Worm (Caenorhabditis elegans) whole organism, L2 larva: ENCODE results near the gene F01G10.4.

Source experiments
- C34F6.9 ChIP-seq: fragments of 150-350 bp; optimal IDR thresholded peaks from 2 replicates; lab custom pipeline; 2014; ENCODE audit warnings: missing biosample characterization, missing genetic modification characterization
- F13H6.1 ChIP-seq: sonication (generic microtip); optimal IDR thresholded peaks from 2 replicates; lab custom pipeline; 2016; ENCODE audit warnings: missing genetic modification characterization, missing compliant biosample characterization
- R02D3.7 ChIP-seq: fragments of 150-350 bp; optimal IDR thresholded peaks from 2 replicates; lab custom pipeline; 2014; ENCODE audit warnings: missing biosample characterization, missing genetic modification characterization
- Y55F3AM.14 ChIP-seq: fragments of 200-800 bp; sonication (Bioruptor generic); optimal IDR thresholded peaks from 2 replicates; lab custom pipeline; 2018; ENCODE audit warnings: mild to moderate bottlenecking, missing genetic modification characterization, missing compliant biosample characterization
- ZK546.5 ChIP-seq: sonication (generic microtip); optimal IDR thresholded peaks from 2 replicates; lab custom pipeline; 2017; ENCODE audit warnings: missing biosample characterization, missing genetic modification characterization
- alr-1 ChIP-seq: fragments of 150-350 bp; optimal IDR thresholded peaks from 2 replicates; lab custom pipeline; 2014; ENCODE audit warnings: missing biosample characterization, missing genetic modification characterization
- aly-2 ChIP-seq: fragments of 150-350 bp; optimal IDR thresholded peaks from 2 replicates; lab custom pipeline; 2014; ENCODE audit warnings: missing biosample characterization, missing genetic modification characterization
- ama-1 ChIP-seq: fragments of 150-350 bp; optimal IDR thresholded peaks from 2 replicates; lab custom pipeline; 2018; ENCODE audit warnings: inconsistent platforms
- blmp-1 ChIP-seq: sonication (generic microtip); optimal IDR thresholded peaks from 2 replicates; lab custom pipeline; 2017; ENCODE audit warnings: missing genetic modification characterization, mild to moderate bottlenecking, missing compliant biosample characterization, antibody characterized with exemption, moderate library complexity; ENCODE audit not compliant: insufficient read depth
- ceh-16 ChIP-seq: fragments of 150-350 bp; optimal IDR thresholded peaks from 2 replicates; lab custom pipeline; 2014; ENCODE audit warnings: missing biosample characterization, missing genetic modification characterization
- ceh-82 ChIP-seq: fragments of 150-350 bp; optimal IDR thresholded peaks from 2 replicates; lab custom pipeline; 2014; ENCODE audit warnings: missing biosample characterization, missing genetic modification characterization
- crh-2 ChIP-seq: sonication (generic microtip); optimal IDR thresholded peaks from 2 replicates; lab custom pipeline; 2017; ENCODE audit warnings: missing biosample characterization, missing genetic modification characterization
- dmd-4 ChIP-seq: sonication (generic microtip); optimal IDR thresholded peaks from 2 replicates; lab custom pipeline; 2017; ENCODE audit warnings: missing biosample characterization, missing genetic modification characterization
- egl-27 ChIP-seq: sonication (generic microtip); optimal IDR thresholded peaks from 3 replicates; lab custom pipeline; 2017; ENCODE audit warnings: missing biosample characterization, missing genetic modification reagents, missing genetic modification characterization
- elt-1 ChIP-seq: fragments of 150-350 bp; optimal IDR thresholded peaks from 2 replicates; lab custom pipeline; 2014; ENCODE audit warnings: missing biosample characterization, missing genetic modification characterization
- elt-3 ChIP-seq: sonication (generic microtip); optimal IDR thresholded peaks from 2 replicates; lab custom pipeline; 2017; ENCODE audit warnings: missing biosample characterization, missing genetic modification characterization
- fos-1 ChIP-seq: fragments of 150-350 bp; optimal IDR thresholded peaks from 2 replicates; lab custom pipeline; 2014; ENCODE audit warnings: missing biosample characterization, missing genetic modification characterization
- gmeb-1 ChIP-seq: fragments of 150-350 bp; optimal IDR thresholded peaks from 2 replicates; lab custom pipeline; 2014; ENCODE audit warnings: missing biosample characterization, missing genetic modification characterization
- lin-11 ChIP-seq: fragments of 150-350 bp; sonication (generic microtip); optimal IDR thresholded peaks from 2 replicates; lab custom pipeline; 2014; ENCODE audit warnings: missing biosample characterization, missing genetic modification characterization, inconsistent platforms, mixed read lengths
- lin-13 ChIP-seq: fragments of 150-350 bp; optimal IDR thresholded peaks from 2 replicates; lab custom pipeline; 2014; ENCODE audit warnings: missing biosample characterization, missing genetic modification reagents, missing genetic modification characterization
- lin-39 ChIP-seq: fragments of 150-350 bp; optimal IDR thresholded peaks from 2 replicates; lab custom pipeline; 2014; ENCODE audit warnings: missing biosample characterization, missing genetic modification reagents, missing genetic modification characterization
- lsy-2 ChIP-seq, 2 experiments: fragments of 150-350 bp in 1 of 2; sonication (generic microtip) in 1 of 2; optimal IDR thresholded peaks; 2 replicates each; lab custom pipeline; 2014 to 2017; ENCODE audit warnings: missing biosample characterization in 2 of 2, missing genetic modification characterization in 2 of 2
- mab-5 ChIP-seq: fragments of 150-350 bp; optimal IDR thresholded peaks from 2 replicates; lab custom pipeline; 2014; ENCODE audit warnings: missing biosample characterization, missing genetic modification characterization
- mbf-1 ChIP-seq: sonication (generic microtip); optimal IDR thresholded peaks from 2 replicates; lab custom pipeline; 2017; ENCODE audit warnings: missing biosample characterization, missing genetic modification characterization
- mdl-1 ChIP-seq, 2 experiments: fragments of 150-350 bp in 1 of 2; sonication (generic microtip) in 1 of 2; optimal IDR thresholded peaks; 2 replicates each; lab custom pipeline; 2017; ENCODE audit warnings: missing biosample characterization in 2 of 2, missing genetic modification characterization in 2 of 2
- nhr-10 ChIP-seq: sonication (generic microtip); optimal IDR thresholded peaks from 2 replicates; lab custom pipeline; 2017; ENCODE audit warnings: missing biosample characterization, missing genetic modification characterization
- nhr-11 ChIP-seq: fragments of 150-350 bp; optimal IDR thresholded peaks from 2 replicates; lab custom pipeline; 2014; ENCODE audit warnings: missing biosample characterization, missing genetic modification characterization
- nhr-12 ChIP-seq: fragments of 150-350 bp; optimal IDR thresholded peaks from 2 replicates; lab custom pipeline; 2014; ENCODE audit warnings: missing biosample characterization, missing genetic modification characterization
- nhr-129 ChIP-seq: fragments of 150-350 bp; optimal IDR thresholded peaks from 2 replicates; lab custom pipeline; 2014; ENCODE audit warnings: missing biosample characterization, missing genetic modification characterization
- nhr-21 ChIP-seq: fragments of 150-350 bp; optimal IDR thresholded peaks from 2 replicates; lab custom pipeline; 2014; ENCODE audit warnings: missing biosample characterization, missing genetic modification characterization
- nhr-23 ChIP-seq: fragments of 150-350 bp; optimal IDR thresholded peaks from 2 replicates; lab custom pipeline; 2014; ENCODE audit warnings: missing biosample characterization, missing genetic modification reagents, missing genetic modification characterization
- nhr-237 ChIP-seq: fragments of 150-350 bp; optimal IDR thresholded peaks from 2 replicates; lab custom pipeline; 2014; ENCODE audit warnings: missing biosample characterization, missing genetic modification characterization
- nhr-25 ChIP-seq: fragments of 150-350 bp; sonication (generic microtip); optimal IDR thresholded peaks from 3 replicates; lab custom pipeline; 2014; ENCODE audit warnings: missing biosample characterization, missing genetic modification characterization
- nhr-6 ChIP-seq: fragments of 150-350 bp; optimal IDR thresholded peaks from 2 replicates; lab custom pipeline; 2014; ENCODE audit warnings: missing biosample characterization, missing genetic modification characterization
- nhr-77 ChIP-seq: fragments of 150-350 bp; optimal IDR thresholded peaks from 2 replicates; lab custom pipeline; 2014; ENCODE audit warnings: missing biosample characterization, missing genetic modification characterization
- peb-1 ChIP-seq: fragments of 150-350 bp; optimal IDR thresholded peaks from 2 replicates; lab custom pipeline; 2014; ENCODE audit warnings: missing biosample characterization, missing genetic modification characterization
- sem-4 ChIP-seq: fragments of 150-350 bp; optimal IDR thresholded peaks from 2 replicates; lab custom pipeline; 2014; ENCODE audit warnings: missing biosample characterization, missing genetic modification reagents, missing genetic modification characterization
- skn-1 ChIP-seq: sonication (generic microtip); optimal IDR thresholded peaks from 2 replicates; lab custom pipeline; 2017; ENCODE audit warnings: missing biosample characterization, missing genetic modification characterization
- sma-3 ChIP-seq: sonication (generic microtip); optimal IDR thresholded peaks from 2 replicates; lab custom pipeline; 2016; ENCODE audit warnings: missing genetic modification reagents, missing genetic modification characterization, missing compliant biosample characterization
- sma-9 ChIP-seq, 2 experiments: fragments of 150-350 bp in 1 of 2; sonication (generic microtip) in 1 of 2; optimal IDR thresholded peaks; 2 replicates each; lab custom pipeline; 2014 to 2016; ENCODE audit warnings: missing genetic modification characterization in 2 of 2, mild to moderate bottlenecking in 1 of 2, missing biosample characterization in 1 of 2, missing compliant biosample characterization in 1 of 2, missing genetic modification reagents in 1 of 2, moderate library complexity in 1 of 2
- snpc-4 ChIP-seq: fragments of 150-350 bp; optimal IDR thresholded peaks from 2 replicates; lab custom pipeline; 2014; ENCODE audit warnings: missing biosample characterization, missing genetic modification characterization
- unc-39 ChIP-seq: fragments of 150-350 bp; optimal IDR thresholded peaks from 2 replicates; lab custom pipeline; 2014; ENCODE audit warnings: missing biosample characterization, missing genetic modification characterization
- unc-55 ChIP-seq: fragments of 150-350 bp; sonication (generic microtip); optimal IDR thresholded peaks from 3 replicates; lab custom pipeline; 2014; ENCODE audit warnings: missing biosample characterization, missing genetic modification reagents, missing genetic modification characterization
- unc-62 ChIP-seq: fragments of 150-350 bp; optimal IDR thresholded peaks from 2 replicates; lab custom pipeline; 2014; ENCODE audit warnings: missing biosample characterization, missing genetic modification reagents, missing genetic modification characterization
- zag-1 ChIP-seq: fragments of 150-350 bp; optimal IDR thresholded peaks from 2 replicates; lab custom pipeline; 2014; ENCODE audit warnings: missing biosample characterization, missing genetic modification characterization
- ztf-1 ChIP-seq: fragments of 200-800 bp; sonication (Bioruptor generic); conservative IDR thresholded peaks from 2 replicates; pipeline ENCODE4 v1.3.6; 2022; ENCODE audit warnings: missing genetic modification characterization, missing compliant biosample characterization
- ztf-11 ChIP-seq: sonication (generic microtip); optimal IDR thresholded peaks from 2 replicates; lab custom pipeline; 2017; ENCODE audit warnings: missing biosample characterization, missing genetic modification characterization
- ztf-4 ChIP-seq: fragments of 150-350 bp; optimal IDR thresholded peaks from 2 replicates; lab custom pipeline; 2014; ENCODE audit warnings: missing biosample characterization, missing genetic modification characterization

F01G10.4 gene

DNA sequence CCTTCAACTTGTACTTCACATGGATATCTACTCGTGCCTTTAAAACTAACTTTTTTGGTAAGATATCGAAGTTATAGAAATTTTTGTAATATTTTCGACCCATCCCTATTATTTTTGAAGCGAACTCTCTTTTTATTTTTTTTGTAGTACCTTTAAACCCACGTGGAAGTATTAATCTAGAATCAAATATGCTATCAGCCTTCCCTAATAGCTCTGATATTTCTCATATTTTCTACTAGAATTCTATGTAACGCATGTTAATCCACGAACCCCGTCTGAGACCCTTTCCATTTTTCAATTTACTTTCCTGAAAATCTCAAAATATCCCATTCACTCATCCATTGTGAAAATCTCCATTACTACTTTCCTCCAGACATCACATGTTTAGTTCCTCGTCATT lies 41.0 kb upstream of the F01G10.4 start:
- TF ChIP-seq skn-1 (tag; lab: Kevin White, UChicago): no peak
- no peak for TF ChIP-seq snpc-4 (tag; lab: Kevin White, UChicago)

DNA sequence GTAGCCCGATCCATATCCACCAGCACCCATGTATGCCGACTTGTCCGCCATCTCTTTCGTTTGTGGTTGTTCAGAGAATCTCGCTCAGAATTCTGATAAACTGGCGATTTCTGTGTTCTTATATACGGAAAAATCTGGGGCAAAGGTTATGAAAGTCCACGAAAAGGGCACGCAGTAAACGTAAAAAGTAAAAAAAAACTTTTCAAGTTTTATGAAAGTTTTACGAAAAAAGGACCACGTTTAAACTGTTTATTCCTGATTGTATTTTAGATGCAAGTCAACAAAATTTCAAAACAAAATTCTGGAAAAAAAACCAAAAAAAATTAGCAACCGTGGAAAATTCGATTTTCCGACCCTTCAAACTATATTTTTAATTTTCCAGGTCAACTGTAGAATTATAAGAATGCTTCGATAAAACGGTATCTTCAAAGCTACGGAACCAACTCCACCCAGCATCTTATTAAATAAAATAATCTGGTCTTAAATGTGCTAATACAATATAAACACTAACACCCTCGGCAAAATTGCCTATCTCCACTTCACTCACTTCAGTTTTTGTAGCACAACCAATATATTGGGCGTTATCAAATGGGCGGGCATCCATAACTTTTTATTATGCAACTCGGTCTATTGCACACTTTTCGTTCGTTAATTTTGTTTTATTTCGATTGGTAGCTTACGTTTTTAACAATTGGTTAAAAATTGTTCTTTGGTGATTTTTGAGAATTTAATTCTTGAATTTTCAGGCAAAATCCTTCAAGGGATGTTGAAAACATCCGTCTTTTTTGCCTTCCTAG lies 37.0 kb upstream of the F01G10.4 start, which contains the start of the genes nspd-7 and Y43C5A.2:
TSS of gene nspd-7 (minus strand) at position 51 of the 797 bp plus-strand sequence.
TSS of gene Y43C5A.2 (plus strand) at position 747 of the 797 bp plus-strand sequence.
- TF ChIP-seq crh-2 (peak; percentile 9), sem-4 (tag; lab: Kevin White, UChicago) (no peak), lin-13 (GFP tag; lab: Kevin White, UChicago) (no peak)

DNA sequence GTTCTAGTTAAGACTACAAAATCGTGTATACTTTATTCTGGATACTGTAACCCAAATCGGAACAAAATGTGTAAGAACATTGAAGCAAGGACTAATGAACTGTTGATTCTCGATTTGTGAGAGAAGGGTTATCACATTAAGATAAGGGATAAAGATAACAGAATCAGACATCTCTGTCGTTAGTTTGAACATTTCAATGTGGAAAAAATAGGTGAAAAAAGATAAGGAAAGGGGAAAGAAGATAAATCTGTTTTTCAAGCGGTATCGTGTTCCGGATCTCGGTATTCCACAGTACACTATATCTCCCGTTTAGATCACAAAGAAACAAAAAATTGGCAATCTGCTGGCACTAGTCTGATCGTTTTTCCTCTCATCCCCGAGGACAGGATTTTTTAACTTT lies 28.7 kb upstream of the F01G10.4 start:
- TF ChIP-seq aly-2 (tag; lab: Kevin White, UChicago) (no peak), ceh-16 (tag; lab: Kevin White, UChicago) (peak; percentile 5), ZK546.5 (tag; lab: Kevin White, UChicago) (no peak), egl-27 (tag; lab: Kevin White, UChicago) (peak; percentile 46), unc-39 (tag; lab: Kevin White, UChicago) (no peak), F13H6.1 (no peak), elt-3 (tag; lab: Kevin White, UChicago) (no peak), mab-5 (tag; lab: Kevin White, UChicago) (no peak), nhr-12 (no peak), crh-2 (no peak), dmd-4 (tag; lab: Kevin White, UChicago) (no peak), ztf-11 (no peak), zag-1 (tag; lab: Kevin White, UChicago) (no peak), ceh-82 (no peak), nhr-21 (tag; lab: Kevin White, UChicago) (peak; percentile 63), nhr-129 (tag; lab: Kevin White, UChicago) (no peak), ztf-1 (no peak), unc-55 (no peak), ama-1 (lab: Kevin White, UChicago) (no peak), lsy-2 (tag; optimal IDR thresholded peaks at IDR 0.05; lab: Kevin White, UChicago) (peak in 1 of 2 experiments; percentile 25), peb-1 (no peak), C34F6.9 (tag; lab: Kevin White, UChicago) (no peak), nhr-23 (no peak), elt-1 (peak; percentile 86), alr-1 (tag; lab: Kevin White, UChicago) (no peak), R02D3.7 (no peak), snpc-4 (tag; lab: Kevin White, UChicago) (no peak), sem-4 (tag; lab: Kevin White, UChicago) (no peak), sma-9 (GFP tag; optimal IDR thresholded peaks at IDR 0.05; lab: Kevin White, UChicago) (peak; percentile 49), sma-9 (tag; optimal IDR thresholded peaks at IDR 0.05; lab: Kevin White, UChicago) (no peak), skn-1 (tag; lab: Kevin White, UChicago) (no peak), sma-3 (GFP tag; lab: Kevin White, UChicago) (no peak), nhr-25 (tag; lab: Kevin White, UChicago) (no peak), nhr-11 (tag; lab: Kevin White, UChicago) (no peak), gmeb-1 (tag; lab: Kevin White, UChicago) (no peak), lin-13 (GFP tag; lab: Kevin White, UChicago) (no peak), blmp-1 (tag; lab: Kevin White, UChicago) (peak; percentile 19), unc-62 (GFP tag; lab: Kevin White, UChicago) (no peak), nhr-77 (no peak), fos-1 (peak; percentile 7), nhr-6 (tag; lab: Kevin White, UChicago) (no peak), lin-11 (no peak), Y55F3AM.14 (GFP tag; lab: Kevin White, UChicago) (no peak), lin-39 (tag; lab: Kevin White, UChicago) (no peak), nhr-237 (tag; lab: Kevin White, UChicago) (no peak), ztf-4 (tag; lab: Kevin White, UChicago) (no peak), mbf-1 (no peak), mdl-1 (tag; optimal IDR thresholded peaks at IDR 0.05; lab: Kevin White, UChicago) (no peak), nhr-10 (tag; lab: Kevin White, UChicago) (no peak)
